Worm (Caenorhabditis elegans): Measurements from ENCODE around the gene col-115.

ce11 chrIV:7976210-7976609 lies 12.3 kb upstream of the col-115 start, which contains the start of gene F57H12.6:
- TF ChIP-seq lin-15B (tag; optimal IDR thresholded peaks at IDR 0.05) (no peak), daf-12 (tag; optimal IDR thresholded peaks at IDR 0.05) (no peak), egl-43 (GFP tag; IDR thresholded peaks at IDR 0.05) (no peak), nhr-28 (tag; optimal IDR thresholded peaks at IDR 0.05) (no peak), lin-29 (GFP tag; IDR thresholded peaks at IDR 0.05) (no peak), zfp-2 (tag; optimal IDR thresholded peaks at IDR 0.05) (no peak), snpc-1.2 (GFP tag; IDR thresholded peaks at IDR 0.05) (no peak), fos-1 (tag; optimal IDR thresholded peaks at IDR 0.05) (no peak), nhr-237 (tag; optimal IDR thresholded peaks at IDR 0.05) (no peak), lim-7 (GFP tag; IDR thresholded peaks at IDR 0.05) (no peak), lir-3 (tag; optimal IDR thresholded peaks at IDR 0.05) (no peak)

All from whole organism, L4 larva.